Worm (Caenorhabditis elegans) whole organism, late embryonic: ENCODE data around the gene nhr-243.

Source experiments
- ceh-9 ChIP-seq: sonication (generic microtip); optimal IDR thresholded peaks from 2 replicates; lab custom pipeline; 2016; ENCODE audit warnings: mild to moderate bottlenecking, missing genetic modification characterization, inconsistent platforms, missing compliant biosample characterization
- che-1 ChIP-seq: sonication (generic microtip); optimal IDR thresholded peaks from 2 replicates; lab custom pipeline; 2016; ENCODE audit warnings: mild to moderate bottlenecking, missing genetic modification characterization, missing compliant biosample characterization
- gmeb-2 ChIP-seq: sonication (generic microtip); optimal IDR thresholded peaks from 2 replicates; lab custom pipeline; 2016; ENCODE audit warnings: missing genetic modification characterization, inconsistent platforms, missing compliant biosample characterization
- hlh-8 ChIP-seq: sonication (generic microtip); optimal IDR thresholded peaks from 2 replicates; lab custom pipeline; 2016; ENCODE audit warnings: missing genotype, missing genetic modification characterization, missing compliant biosample characterization
- nhr-11 ChIP-seq: fragments of 150-350 bp; optimal IDR thresholded peaks from 2 replicates; lab custom pipeline; 2014; ENCODE audit warnings: missing biosample characterization, missing genetic modification characterization
- odd-2 ChIP-seq: sonication (generic microtip); optimal IDR thresholded peaks from 2 replicates; lab custom pipeline; 2017; ENCODE audit warnings: antibody characterized with exemption, mild to moderate bottlenecking, missing genetic modification characterization, missing compliant biosample characterization
- pat-9 ChIP-seq: fragments of 200-800 bp; sonication (Bioruptor generic); optimal IDR thresholded peaks from 2 replicates; lab custom pipeline; 2018; ENCODE audit warnings: mild to moderate bottlenecking, missing genetic modification characterization, moderate library complexity, missing compliant biosample characterization
- pqm-1 ChIP-seq: sonication (generic microtip); optimal IDR thresholded peaks from 2 replicates; lab custom pipeline; 2016; ENCODE audit warnings: missing genetic modification characterization, missing compliant biosample characterization
- unc-86 ChIP-seq: sonication (generic microtip); optimal IDR thresholded peaks from 2 replicates; lab custom pipeline; 2016; ENCODE audit warnings: missing genetic modification characterization, missing compliant biosample characterization

DNA sequence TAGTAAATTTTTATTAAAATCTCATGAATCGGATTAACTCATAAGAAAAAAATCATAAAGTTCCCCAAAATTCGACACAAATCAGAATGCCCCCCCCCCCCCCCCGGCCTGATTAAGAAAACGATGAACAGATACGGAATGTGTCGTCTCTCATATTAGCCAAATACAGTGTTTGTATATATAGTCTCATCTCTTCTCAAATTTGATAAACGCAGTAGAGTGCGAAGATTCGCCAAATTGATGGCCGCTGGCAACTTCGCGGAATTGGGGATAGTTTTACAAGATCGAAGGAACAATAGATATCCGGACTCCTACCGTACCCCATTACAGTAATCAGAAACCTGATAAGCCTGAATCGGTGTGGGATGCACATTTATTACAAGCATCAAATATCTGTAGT is 37.2 kb upstream of the nhr-243 start:
- TF ChIP-seq hlh-8: no peak
- TF ChIP-seq odd-2: no peak
- TF ChIP-seq che-1 (tag; lab: Kevin White, UChicago): no peak
- TF ChIP-seq pqm-1 (tag; lab: Kevin White, UChicago): no peak
- no peak for TF ChIP-seq pat-9 (tag; lab: Kevin White, UChicago)
- TF ChIP-seq nhr-11 (tag; lab: Kevin White, UChicago): no peak
- no peak for TF ChIP-seq gmeb-2
- TF ChIP-seq unc-86 (tag; lab: Kevin White, UChicago): no peak
- TF ChIP-seq ceh-9 (tag; lab: Kevin White, UChicago): no peak
